Worm (Caenorhabditis elegans) whole organism, late embryonic: ENCODE results near the gene ccdc-47.

ENCODE experiments used
- C08G9.2 ChIP-seq: sonication (generic microtip); optimal IDR thresholded peaks from 2 replicates; lab custom pipeline; 2016; ENCODE audit warnings: mild to moderate bottlenecking, missing genetic modification characterization, moderate library complexity, missing compliant biosample characterization
- C38D4.7 ChIP-seq: fragments of 200-800 bp; sonication (Bioruptor generic); optimal IDR thresholded peaks from 2 replicates; lab custom pipeline; 2018; ENCODE audit warnings: mild to moderate bottlenecking, missing genetic modification characterization, moderate library complexity, missing compliant biosample characterization
- F13H6.1 ChIP-seq: sonication (generic microtip); optimal IDR thresholded peaks from 2 replicates; lab custom pipeline; 2016; ENCODE audit warnings: missing genetic modification characterization, missing compliant biosample characterization
- ceh-2 ChIP-seq: sonication (generic microtip); optimal IDR thresholded peaks from 2 replicates; lab custom pipeline; 2016; ENCODE audit warnings: missing genotype, missing genetic modification characterization, missing compliant biosample characterization
- ceh-22 ChIP-seq: sonication (generic microtip); optimal IDR thresholded peaks from 2 replicates; lab custom pipeline; 2017; ENCODE audit warnings: missing biosample characterization, missing genetic modification characterization
- ceh-24 ChIP-seq: sonication (generic microtip); optimal IDR thresholded peaks from 2 replicates; lab custom pipeline; 2016; ENCODE audit warnings: mild to moderate bottlenecking, missing genetic modification characterization, missing compliant biosample characterization
- ceh-30 ChIP-seq: fragments of 150-350 bp; optimal IDR thresholded peaks from 2 replicates; lab custom pipeline; 2014; ENCODE audit warnings: missing biosample characterization, missing genetic modification characterization
- ceh-48 ChIP-seq: sonication (generic microtip); optimal IDR thresholded peaks from 2 replicates; lab custom pipeline; 2016; ENCODE audit warnings: missing genetic modification characterization, inconsistent platforms, missing compliant biosample characterization
- ceh-6 ChIP-seq: fragments of 200-800 bp; sonication (Bioruptor generic); optimal IDR thresholded peaks from 2 replicates; lab custom pipeline; 2018; ENCODE audit warnings: mild to moderate bottlenecking, missing genetic modification characterization, missing compliant biosample characterization
- dmd-4 ChIP-seq: sonication (generic microtip); optimal IDR thresholded peaks from 2 replicates; lab custom pipeline; 2016; ENCODE audit warnings: borderline replicate concordance, missing genetic modification characterization, missing compliant biosample characterization
- elt-4 ChIP-seq: sonication (generic microtip); optimal IDR thresholded peaks from 2 replicates; lab custom pipeline; 2016; ENCODE audit warnings: missing genetic modification characterization, missing compliant biosample characterization
- ets-4 ChIP-seq: sonication (generic microtip); optimal IDR thresholded peaks from 2 replicates; lab custom pipeline; 2016; ENCODE audit warnings: missing genetic modification characterization, missing compliant biosample characterization
- eyg-1 ChIP-seq: sonication (generic microtip); optimal IDR thresholded peaks from 2 replicates; lab custom pipeline; 2016; ENCODE audit warnings: missing genotype, missing genetic modification characterization, missing compliant biosample characterization
- fax-1 ChIP-seq: sonication (generic microtip); optimal IDR thresholded peaks from 2 replicates; lab custom pipeline; 2016; ENCODE audit warnings: missing genotype, missing genetic modification characterization, missing compliant biosample characterization
- fkh-10 ChIP-seq: fragments of 150-350 bp; optimal IDR thresholded peaks from 2 replicates; lab custom pipeline; 2014; ENCODE audit warnings: missing biosample characterization, missing genetic modification reagents, missing genetic modification characterization
- gmeb-2 ChIP-seq: sonication (generic microtip); optimal IDR thresholded peaks from 2 replicates; lab custom pipeline; 2016; ENCODE audit warnings: missing genetic modification characterization, inconsistent platforms, missing compliant biosample characterization
- hlh-13 ChIP-seq: fragments of 200-800 bp; sonication (Bioruptor generic); optimal IDR thresholded peaks from 2 replicates; lab custom pipeline; 2018; ENCODE audit warnings: mild to moderate bottlenecking, missing genetic modification characterization, missing compliant biosample characterization
- hlh-30 ChIP-seq: sonication (generic microtip); optimal IDR thresholded peaks from 2 replicates; lab custom pipeline; 2017; ENCODE audit warnings: antibody characterized with exemption, missing genetic modification characterization, missing compliant biosample characterization; ENCODE audit not compliant: insufficient read depth
- hlh-6 ChIP-seq: sonication (generic microtip); optimal IDR thresholded peaks from 2 replicates; lab custom pipeline; 2016; ENCODE audit warnings: missing genotype, missing genetic modification characterization, missing compliant biosample characterization
- hlh-8 ChIP-seq: sonication (generic microtip); optimal IDR thresholded peaks from 2 replicates; lab custom pipeline; 2016; ENCODE audit warnings: missing genotype, missing genetic modification characterization, missing compliant biosample characterization
- mec-3 ChIP-seq: sonication (generic microtip); optimal IDR thresholded peaks from 2 replicates; lab custom pipeline; 2016; ENCODE audit warnings: borderline replicate concordance, missing genetic modification characterization, missing compliant biosample characterization
- nhr-11 ChIP-seq: fragments of 150-350 bp; optimal IDR thresholded peaks from 2 replicates; lab custom pipeline; 2014; ENCODE audit warnings: missing biosample characterization, missing genetic modification characterization
- pha-4 ChIP-seq: fragments of 150-350 bp; optimal IDR thresholded peaks from 2 replicates; lab custom pipeline; 2018; ENCODE audit warnings: missing biosample characterization, missing genetic modification reagents, missing genetic modification characterization
- ref-2 ChIP-seq: sonication (generic microtip); optimal IDR thresholded peaks from 2 replicates; lab custom pipeline; 2016; ENCODE audit warnings: missing genetic modification characterization, missing compliant biosample characterization
- rnt-1 ChIP-seq: sonication (generic microtip); optimal IDR thresholded peaks from 2 replicates; lab custom pipeline; 2016; ENCODE audit warnings: missing genetic modification characterization, missing compliant biosample characterization
- sox-4 ChIP-seq: sonication (generic microtip); optimal IDR thresholded peaks from 2 replicates; lab custom pipeline; 2017; ENCODE audit warnings: mild to moderate bottlenecking, missing genetic modification characterization, inconsistent platforms, missing compliant biosample characterization
- tbx-7 ChIP-seq: sonication (generic microtip); optimal IDR thresholded peaks from 2 replicates; lab custom pipeline; 2016; ENCODE audit warnings: missing genotype, missing genetic modification characterization, missing compliant biosample characterization
- unc-3 ChIP-seq, 2 experiments: fragments of 200-800 bp in 1 of 2; sonication (Bioruptor generic) in 1 of 2; sonication (generic microtip) in 1 of 2; conservative IDR thresholded peaks in 1 of 2; optimal IDR thresholded peaks in 1 of 2; 2 replicates each; pipeline versions ENCODE4 v1.3.6 to Lab custom; 2016 to 2022; ENCODE audit warnings: missing compliant biosample characterization in 2 of 2, missing genetic modification characterization in 2 of 2, missing genetic modification reagents in 1 of 2
- unc-42 ChIP-seq: sonication (generic microtip); optimal IDR thresholded peaks from 2 replicates; lab custom pipeline; 2016; ENCODE audit warnings: missing genotype, missing genetic modification characterization, missing compliant biosample characterization
- unc-55 ChIP-seq: sonication (generic microtip); optimal IDR thresholded peaks from 2 replicates; lab custom pipeline; 2017; ENCODE audit warnings: missing biosample characterization, missing genetic modification reagents, missing genetic modification characterization
- unc-86 ChIP-seq: sonication (generic microtip); optimal IDR thresholded peaks from 2 replicates; lab custom pipeline; 2016; ENCODE audit warnings: missing genetic modification characterization, missing compliant biosample characterization

ccdc-47 gene

DNA sequence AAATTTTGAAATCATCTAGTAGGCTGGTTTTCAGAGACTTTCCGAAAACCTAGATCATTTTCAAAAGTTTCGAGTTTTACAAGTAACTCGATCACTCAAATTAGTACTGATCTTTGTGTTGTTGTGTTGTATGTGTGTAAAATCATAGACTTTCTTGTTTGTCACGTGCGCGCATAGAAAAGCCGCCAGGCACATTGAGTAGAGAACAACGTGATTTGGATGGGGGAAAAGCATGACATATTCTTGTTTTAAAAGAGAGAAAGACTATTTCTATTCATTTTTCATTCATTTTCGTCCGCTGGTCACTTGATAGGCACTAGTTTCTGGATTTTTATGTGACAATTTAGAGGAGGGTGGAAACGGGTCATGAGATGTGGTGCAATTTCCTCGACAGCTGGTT lies 37.5 kb downstream of the ccdc-47 start:
- TF ChIP-seq pha-4 (tag; lab: Kevin White, UChicago), result no peak
- no peak for TF ChIP-seq unc-3 (GFP tag; conservative IDR thresholded peaks at IDR 0.05; lab: Robert Waterston, UW)
- no peak for TF ChIP-seq unc-3 (tag; optimal IDR thresholded peaks at IDR 0.05; lab: Kevin White, UChicago)
- no peak for TF ChIP-seq ceh-24
- no peak for TF ChIP-seq mec-3 (tag; lab: Kevin White, UChicago)
- peak; percentile 50 for TF ChIP-seq hlh-30 (tag; lab: Kevin White, UChicago)
- no peak for TF ChIP-seq ceh-6 (GFP tag; lab: Kevin White, UChicago)
- TF ChIP-seq eyg-1 (tag; lab: Kevin White, UChicago), result no peak
- no peak for TF ChIP-seq ets-4 (tag; lab: Kevin White, UChicago)

ce11 chrIII:3954828-3955227 lies 38.1 kb downstream of the ccdc-47 start:
- TF ChIP-seq rnt-1 (tag; lab: Kevin White, UChicago) (no peak), C38D4.7 (GFP tag; lab: Kevin White, UChicago) (no peak), ceh-48 (tag; lab: Kevin White, UChicago) (no peak), eyg-1 (tag; lab: Kevin White, UChicago) (no peak), nhr-11 (tag; lab: Kevin White, UChicago) (no peak), dmd-4 (tag; lab: Kevin White, UChicago) (no peak), ets-4 (tag; lab: Kevin White, UChicago) (no peak), ceh-30 (tag; lab: Kevin White, UChicago) (no peak), mec-3 (tag; lab: Kevin White, UChicago) (no peak), hlh-13 (GFP tag; lab: Kevin White, UChicago) (no peak), tbx-7 (tag; lab: Kevin White, UChicago) (no peak), sox-4 (no peak), ceh-22 (tag; lab: Kevin White, UChicago) (no peak), hlh-6 (tag; lab: Kevin White, UChicago) (no peak), ceh-2 (tag; lab: Kevin White, UChicago) (no peak), fax-1 (no peak)

- TF ChIP-seq elt-4 (tag; lab: Kevin White, UChicago), result no peak
- no peak for TF ChIP-seq gmeb-2 (tag; lab: Kevin White, UChicago)
- no peak for TF ChIP-seq hlh-8 (tag; lab: Kevin White, UChicago)
- no peak for TF ChIP-seq unc-86
- no peak for TF ChIP-seq ceh-22 (tag; lab: Kevin White, UChicago)
- no peak for TF ChIP-seq dmd-4 (tag; lab: Kevin White, UChicago)
- TF ChIP-seq ceh-2 (tag; lab: Kevin White, UChicago), result no peak
- TF ChIP-seq unc-55, result no peak
- TF ChIP-seq F13H6.1, result no peak
- TF ChIP-seq, all 69 proteins: peak for 0
Observed at ce11 chrIII:3955674-3956073, 38.9 kb downstream of the ccdc-47 start.

- TF ChIP-seq mec-3 (tag; lab: Kevin White, UChicago), result no peak
- TF ChIP-seq unc-42, result peak; percentile 65
Observed at ce11 chrIII:3956293-3956692, 39.5 kb downstream of the ccdc-47 start, which contains the start of gene F37A8.5. Gene F37A8.5 (plus strand): TSS chrIII:3956624.

DNA sequence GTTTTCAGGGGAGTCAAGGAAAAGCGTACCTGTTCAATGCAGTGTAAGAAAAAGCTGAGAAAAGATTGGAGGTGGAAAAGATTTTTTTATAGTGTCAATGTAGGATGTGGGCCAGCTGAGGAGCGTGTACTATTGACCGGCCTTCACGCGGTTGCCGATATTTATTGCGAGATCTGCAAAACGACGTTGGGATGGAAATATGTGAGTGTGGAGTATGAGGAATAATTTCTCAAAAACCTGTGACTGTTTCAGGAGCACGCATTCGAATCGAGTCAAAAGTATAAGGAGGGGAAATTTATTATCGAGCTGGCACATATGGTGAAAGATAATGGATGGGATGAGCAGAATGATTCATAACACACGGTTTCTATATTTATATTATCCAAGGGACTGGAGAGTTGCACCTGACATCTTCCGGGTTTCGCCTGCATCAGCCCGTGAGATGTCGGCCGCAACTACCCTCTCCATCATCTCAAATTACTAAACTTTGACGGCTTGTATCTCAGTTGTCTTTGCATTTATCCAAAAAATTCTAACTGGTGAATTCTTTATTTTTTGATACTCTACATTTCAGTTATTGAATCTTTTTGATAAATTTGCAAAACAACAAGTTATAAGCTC lies 40.5 kb downstream of the ccdc-47 start:
- TF ChIP-seq ref-2 (tag; lab: Kevin White, UChicago), result no peak
- TF ChIP-seq fkh-10 (GFP tag; lab: Kevin White, UChicago), result no peak
- no peak for TF ChIP-seq C08G9.2 (tag; lab: Kevin White, UChicago)
